Worm (Caenorhabditis elegans): Measurements from ENCODE around the gene C14A11.6.

DNA sequence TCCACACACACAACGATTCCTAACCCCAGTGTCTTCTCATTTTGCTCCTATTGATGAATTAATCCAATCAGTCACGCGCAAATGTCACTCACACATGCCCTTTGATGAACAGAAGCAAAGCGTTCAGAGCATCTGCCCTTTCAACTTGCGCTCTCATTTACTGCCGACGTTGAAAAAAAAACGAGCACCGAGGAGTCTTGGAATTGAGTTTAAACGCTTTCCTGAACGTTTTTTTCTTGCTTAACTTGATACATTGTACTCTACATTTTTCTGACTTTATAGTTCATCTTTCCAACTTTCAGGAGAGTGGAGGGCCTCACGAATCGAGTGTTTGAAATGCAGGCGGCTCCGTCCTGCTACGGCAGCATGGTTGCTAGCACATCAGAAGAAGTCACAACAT lies 42.2 kb downstream of the C14A11.6 start, which contains the start of gene cgef-1:
- no peak for TF ChIP-seq unc-39 (tag; optimal IDR thresholded peaks at IDR 0.05)
- TF ChIP-seq unc-62 (GFP tag; optimal IDR thresholded peaks at IDR 0.05): no peak
- TF ChIP-seq drap-1 (GFP tag; optimal IDR thresholded peaks at IDR 0.05): no peak
- no peak for TF ChIP-seq pha-4 (tag; optimal IDR thresholded peaks at IDR 0.05)
- TF ChIP-seq ztf-11 (tag; optimal IDR thresholded peaks at IDR 0.05): no peak
- TF ChIP-seq elt-1 (tag; optimal IDR thresholded peaks at IDR 0.05; ENCODE audit: borderline replicate concordance, insufficient read depth): no peak
- TF ChIP-seq unc-120 (tag; optimal IDR thresholded peaks at IDR 0.05; ENCODE audit: poor library complexity, severe bottlenecking): no peak
- no peak for TF ChIP-seq lin-32 (GFP tag; optimal IDR thresholded peaks at IDR 0.05)
- no peak for TF ChIP-seq nhr-2 (tag; optimal IDR thresholded peaks at IDR 0.05)
- TF ChIP-seq lsy-2 (tag; optimal IDR thresholded peaks at IDR 0.05): no peak

Measured in whole organism, mixed stage, embryonic.